Fruit fly (Drosophila melanogaster) whole organism, embryonic: Measurements from ENCODE around the gene Root.

Source experiments
- ATbp ChIP-seq: fragments of 200-800 bp; sonication (Bioruptor generic); optimal IDR thresholded peaks from 2 replicates; lab custom pipeline; 2017; ENCODE audit warnings: missing biosample characterization, mild to moderate bottlenecking, missing genetic modification characterization, missing genetic modification reagents
- Bdp1 ChIP-seq: fragments of 200-800 bp; sonication (Bioruptor generic); optimal IDR thresholded peaks from 3 replicates; lab custom pipeline; 2016; ENCODE audit warnings: missing biosample characterization, missing genetic modification characterization
- CG11085 ChIP-seq: fragments of 200-800 bp; sonication (Bioruptor generic); IDR thresholded peaks from 2 replicates; pipeline ENCODE4 v1.3.6; 2022; ENCODE audit warnings: missing biosample characterization, missing genetic modification characterization
- CG12236 ChIP-seq: fragments of 200-800 bp; sonication (Bioruptor generic); optimal IDR thresholded peaks from 2 replicates; lab custom pipeline; 2016; ENCODE audit warnings: missing biosample characterization, missing genetic modification characterization
- CG13424 ChIP-seq: fragments of 200-800 bp; sonication (Bioruptor generic); optimal IDR thresholded peaks from 2 replicates; lab custom pipeline; 2019; ENCODE audit warnings: missing biosample characterization, mild to moderate bottlenecking, missing genetic modification characterization, moderate library complexity
- CG13624 ChIP-seq: fragments of 200-800 bp; sonication (Bioruptor generic); optimal IDR thresholded peaks from 2 replicates; lab custom pipeline; 2016; ENCODE audit warnings: missing biosample characterization, missing genetic modification characterization
- CG14965 ChIP-seq: fragments of 200-800 bp; sonication (Bioruptor generic); optimal IDR thresholded peaks from 2 replicates; lab custom pipeline; 2016; ENCODE audit warnings: missing biosample characterization, missing genetic modification characterization, borderline replicate concordance
- CG15514 ChIP-seq: fragments of 200-800 bp; sonication (Bioruptor generic); optimal IDR thresholded peaks from 3 replicates; lab custom pipeline; 2017; ENCODE audit warnings: missing biosample characterization, missing genetic modification characterization, mild to moderate bottlenecking, moderate library complexity, missing genetic modification reagents
- CG16815 ChIP-seq: fragments of 200-800 bp; sonication (Bioruptor generic); optimal IDR thresholded peaks from 3 replicates; lab custom pipeline; 2017; ENCODE audit warnings: missing biosample characterization, mild to moderate bottlenecking, missing genetic modification characterization
- CG17186 ChIP-seq: fragments of 200-800 bp; sonication (Bioruptor generic); optimal IDR thresholded peaks from 3 replicates; lab custom pipeline; 2017; ENCODE audit warnings: missing biosample characterization, missing genetic modification reagents, missing genetic modification characterization
- CG17361 ChIP-seq: fragments of 200-800 bp; sonication (Bioruptor generic); IDR thresholded peaks from 3 replicates; pipeline ENCODE4 v1.3.6; 2022; ENCODE audit warnings: missing biosample characterization, missing genetic modification characterization
- CG18011 ChIP-seq: fragments of 200-800 bp; sonication (Bioruptor generic); optimal IDR thresholded peaks from 2 replicates; lab custom pipeline; 2017; ENCODE audit warnings: missing biosample characterization, missing genetic modification characterization, mild to moderate bottlenecking, moderate library complexity, missing genotype
- CG2120 ChIP-seq: fragments of 200-800 bp; sonication (Bioruptor generic); optimal IDR thresholded peaks from 3 replicates; lab custom pipeline; 2016; ENCODE audit warnings: missing biosample characterization, missing genetic modification characterization
- CG4360 ChIP-seq: fragments of 200-800 bp; sonication (Bioruptor generic); IDR thresholded peaks from 2 replicates; pipeline ENCODE4 v1.3.6; 2022; ENCODE audit warnings: missing biosample characterization, missing genetic modification characterization
- CG43689 ChIP-seq: fragments of 200-800 bp; sonication (Bioruptor generic); IDR thresholded peaks from 2 replicates; pipeline ENCODE4 v1.3.6; 2022; ENCODE audit warnings: missing biosample characterization, missing genetic modification characterization
- CG4617 ChIP-seq: fragments of 200-800 bp; sonication (Bioruptor generic); optimal IDR thresholded peaks from 3 replicates; lab custom pipeline; 2016; ENCODE audit warnings: missing biosample characterization, missing genetic modification characterization, borderline replicate concordance
- CG4820 ChIP-seq: fragments of 200-800 bp; sonication (Bioruptor generic); optimal IDR thresholded peaks from 3 replicates; lab custom pipeline; 2016; ENCODE audit warnings: missing biosample characterization, missing genetic modification characterization
- CG6272 ChIP-seq: fragments of 200-800 bp; sonication (Bioruptor generic); IDR thresholded peaks from 2 replicates; pipeline ENCODE4 v1.3.6; 2022; ENCODE audit warnings: missing biosample characterization, missing genetic modification characterization
- CG6791 ChIP-seq: fragments of 200-800 bp; sonication (Bioruptor generic); IDR thresholded peaks from 3 replicates; pipeline ENCODE4 v1.3.6; 2022; ENCODE audit warnings: missing biosample characterization, missing genetic modification characterization; ENCODE audit not compliant: partially characterized antibody
- CG8944 ChIP-seq: fragments of 200-800 bp; sonication (Bioruptor generic); optimal IDR thresholded peaks from 3 replicates; lab custom pipeline; 2016; ENCODE audit warnings: missing biosample characterization, missing genetic modification characterization
- E2f1 ChIP-seq: fragments of 200-800 bp; sonication (Bioruptor generic); IDR thresholded peaks from 2 replicates; pipeline ENCODE4 v1.3.6; 2022; ENCODE audit warnings: missing biosample characterization, missing genetic modification characterization
- Fer2 ChIP-seq: fragments of 200-800 bp; sonication (Bioruptor generic); optimal IDR thresholded peaks from 2 replicates; lab custom pipeline; 2018; ENCODE audit warnings: missing biosample characterization, mild to moderate bottlenecking, missing genetic modification characterization, moderate library complexity
- Gug ChIP-seq: fragments of 200-800 bp; sonication (Bioruptor generic); IDR thresholded peaks from 4 replicates; pipeline ENCODE4 v1.3.6; 2022; ENCODE audit warnings: missing biosample characterization, missing genetic modification characterization
- Hmr ChIP-seq: fragments of 200-800 bp; sonication (Bioruptor generic); optimal IDR thresholded peaks from 3 replicates; lab custom pipeline; 2017; ENCODE audit warnings: mild to moderate bottlenecking, missing biosample characterization, missing genetic modification reagents, missing genetic modification characterization
- Hmx ChIP-seq: fragments of 200-800 bp; sonication (Bioruptor generic); optimal IDR thresholded peaks from 2 replicates; lab custom pipeline; 2016; ENCODE audit warnings: missing biosample characterization, missing genetic modification characterization
- Lim3 ChIP-seq: fragments of 200-800 bp; sonication (Bioruptor generic); IDR thresholded peaks from 2 replicates; pipeline ENCODE4 v1.3.6; 2022; ENCODE audit warnings: missing biosample characterization, missing genetic modification characterization
- MTF-1 ChIP-seq: fragments of 200-800 bp; sonication (Bioruptor generic); optimal IDR thresholded peaks from 2 replicates; lab custom pipeline; 2018; ENCODE audit warnings: missing biosample characterization, mild to moderate bottlenecking, missing genetic modification characterization, borderline replicate concordance
- Optix ChIP-seq: fragments of 200-800 bp; sonication (Bioruptor generic); IDR thresholded peaks from 3 replicates; pipeline ENCODE4 v1.3.6; 2022; ENCODE audit warnings: missing biosample characterization, missing genetic modification characterization
- Rfx ChIP-seq: fragments of 200-800 bp; sonication (Bioruptor generic); IDR thresholded peaks from 2 replicates; pipeline ENCODE4 v1.3.6; 2022; ENCODE audit warnings: missing biosample characterization, missing genetic modification characterization
- Xbp1 ChIP-seq: fragments of 200-800 bp; sonication (Bioruptor generic); optimal IDR thresholded peaks from 3 replicates; lab custom pipeline; 2016; ENCODE audit warnings: missing biosample characterization, mild to moderate bottlenecking, missing genetic modification characterization
- Xrp1 ChIP-seq: fragments of 200-800 bp; sonication (Bioruptor generic); IDR thresholded peaks from 2 replicates; pipeline ENCODE4 v1.3.6; 2022; ENCODE audit warnings: missing biosample characterization, missing genetic modification characterization
- btn ChIP-seq: fragments of 200-800 bp; sonication (Bioruptor generic); optimal IDR thresholded peaks from 2 replicates; lab custom pipeline; 2016; ENCODE audit warnings: missing biosample characterization, missing genetic modification characterization
- crc ChIP-seq: fragments of 200-800 bp; sonication (Bioruptor generic); optimal IDR thresholded peaks from 2 replicates; lab custom pipeline; 2016; ENCODE audit warnings: missing biosample characterization, missing genetic modification characterization
- dati ChIP-seq: fragments of 200-800 bp; sonication (Bioruptor generic); IDR thresholded peaks from 2 replicates; pipeline ENCODE4 v1.3.6; 2022; ENCODE audit warnings: missing biosample characterization, missing genetic modification characterization
- ind ChIP-seq: fragments of 200-800 bp; sonication (Bioruptor generic); optimal IDR thresholded peaks from 3 replicates; lab custom pipeline; 2016; ENCODE audit warnings: missing biosample characterization, missing genetic modification characterization
- jigr1 ChIP-seq: fragments of 200-800 bp; sonication (Bioruptor generic); IDR thresholded peaks from 3 replicates; pipeline ENCODE4 v1.3.6; 2022; ENCODE audit warnings: missing biosample characterization, missing genetic modification characterization
- jing ChIP-seq: fragments of 200-800 bp; sonication (Bioruptor generic); optimal IDR thresholded peaks from 2 replicates; lab custom pipeline; 2018; ENCODE audit warnings: missing biosample characterization, mild to moderate bottlenecking, missing genetic modification characterization
- nerfin-2 ChIP-seq: fragments of 200-800 bp; sonication (Bioruptor generic); IDR thresholded peaks from 2 replicates; pipeline ENCODE4 v1.3.6; 2022; ENCODE audit warnings: missing biosample characterization, missing genetic modification characterization; ENCODE audit not compliant: partially characterized antibody
- nmo ChIP-seq: fragments of 200-800 bp; sonication (Bioruptor generic); optimal IDR thresholded peaks from 2 replicates; lab custom pipeline; 2018; ENCODE audit warnings: missing biosample characterization, mild to moderate bottlenecking, missing genetic modification characterization, moderate library complexity
- nom ChIP-seq: fragments of 200-800 bp; sonication (Bioruptor generic); optimal IDR thresholded peaks from 2 replicates; lab custom pipeline; 2017; ENCODE audit warnings: missing biosample characterization, missing genetic modification characterization, mild to moderate bottlenecking, moderate library complexity, missing genetic modification reagents
- peb ChIP-seq: fragments of 200-800 bp; sonication (Bioruptor generic); IDR thresholded peaks from 2 replicates; pipeline ENCODE4 v1.3.6; 2022; ENCODE audit warnings: missing biosample characterization, missing genetic modification characterization
- pfk ChIP-seq: fragments of 200-800 bp; sonication (Bioruptor generic); optimal IDR thresholded peaks from 2 replicates; lab custom pipeline; 2018; ENCODE audit warnings: missing biosample characterization, mild to moderate bottlenecking, missing genetic modification characterization, moderate library complexity
- psq ChIP-seq: fragments of 200-800 bp; sonication (Bioruptor generic); optimal IDR thresholded peaks from 2 replicates; lab custom pipeline; 2017; ENCODE audit warnings: missing biosample characterization, missing genetic modification characterization
- ranshi ChIP-seq: fragments of 200-800 bp; sonication (Bioruptor generic); IDR thresholded peaks from 2 replicates; pipeline ENCODE4 v1.3.6; 2022; ENCODE audit warnings: missing biosample characterization, missing genetic modification characterization
- sc ChIP-seq, 3 experiments: fragments of >200 bp in 2 of 3; fragments of 200-800 bp in 1 of 3; sonication (Bioruptor generic) in 1 of 3; optimal IDR thresholded peaks; 2 replicates in 2 of 3; 3 replicates in 1 of 3; lab custom pipeline; 2017; ENCODE audit warnings: mild to moderate bottlenecking in 1 of 3, missing biosample characterization in 1 of 3, missing genetic modification characterization in 1 of 3, missing genetic modification reagents in 1 of 3
- tup ChIP-seq: fragments of 200-800 bp; sonication (Bioruptor generic); optimal IDR thresholded peaks from 2 replicates; lab custom pipeline; 2016; ENCODE audit warnings: missing biosample characterization, mild to moderate bottlenecking, missing genetic modification characterization, moderate library complexity
- zfh1 ChIP-seq: fragments of 200-800 bp; sonication (Bioruptor generic); IDR thresholded peaks from 3 replicates; pipeline ENCODE4 v1.3.6; 2022; ENCODE audit warnings: missing biosample characterization, missing genetic modification characterization
- zfh2 ChIP-seq: fragments of 200-800 bp; sonication (Bioruptor generic); optimal IDR thresholded peaks from 2 replicates; lab custom pipeline; 2016; ENCODE audit warnings: missing biosample characterization, missing genetic modification characterization

Root gene

dm6 chr3R:24112320-24113069 lies 591 bp upstream of the Root start, which contains the start of gene CG13605 (continued):
- peak; percentile 23 for TF ChIP-seq psq (GFP tag; lab: Kevin White, UChicago)
- no peak for TF ChIP-seq MTF-1 (GFP tag; lab: Kevin White, UChicago)
- TF ChIP-seq Rfx (GFP tag; lab: Robert Waterston, UW): peak; percentile 85
- peak; percentile 13 for TF ChIP-seq crc (GFP tag; lab: Kevin White, UChicago)
- peak; percentile 50; the same call in 1 of the 3 replicates for TF ChIP-seq zfh1 (GFP tag; lab: Robert Waterston, UW)
- TF ChIP-seq CG6791 (GFP tag; lab: Robert Waterston, UW): peak; percentile 48; the same call in 2 of the 3 replicates
- no peak for TF ChIP-seq CG17186 (GFP tag; lab: Kevin White, UChicago)
- TF ChIP-seq CG4617 (GFP tag; lab: Kevin White, UChicago): peak; percentile 80
- TF ChIP-seq Fer2 (tag; lab: Kevin White, UChicago): peak; percentile 26
- peak; percentile 37; the same call in 1 of the 2 replicates for TF ChIP-seq E2f1
- TF ChIP-seq CG12236 (GFP tag; lab: Kevin White, UChicago): no peak
- TF ChIP-seq Optix: peak; percentile 47; the same call in 1 of the 3 replicates
- peak; percentile 80 for TF ChIP-seq CG15514 (GFP tag; lab: Kevin White, UChicago)
- no peak for TF ChIP-seq nerfin-2
- peak; percentile 84 for TF ChIP-seq Hmr (GFP tag; lab: Kevin White, UChicago)
- peak; percentile 97 for TF ChIP-seq Bdp1
- no peak for TF ChIP-seq CG4360
- TF ChIP-seq CG2120 (GFP tag; lab: Kevin White, UChicago): peak; percentile 84
- TF ChIP-seq CG43689 (GFP tag; lab: Robert Waterston, UW): 0 out of 2 replicates have a peak, but pooled peaks have one; percentile 16
- TF ChIP-seq pfk (GFP tag; lab: Kevin White, UChicago): no peak
- TF ChIP-seq CG11085: 0 out of 2 replicates have a peak, but pooled peaks have one; percentile 29
- no peak for TF ChIP-seq btn (GFP tag; lab: Kevin White, UChicago)
- peak; percentile 36 for TF ChIP-seq Hmx
- TF ChIP-seq ATbp (GFP tag; lab: Kevin White, UChicago): peak; percentile 78
- peak; percentile 76 for TF ChIP-seq ind
- TF ChIP-seq sc (optimal IDR thresholded peaks at IDR 0.05; lab: Kevin White, UChicago): no peak
- peak; percentile 58 for TF ChIP-seq sc (GFP tag; optimal IDR thresholded peaks at IDR 0.05; lab: Kevin White, UChicago)
- peak; percentile 76 for TF ChIP-seq Xrp1 (GFP tag; lab: Robert Waterston, UW)
- no peak for TF ChIP-seq peb (GFP tag; lab: Robert Waterston, UW)
- TF ChIP-seq jigr1 (GFP tag; lab: Robert Waterston, UW): no peak
- peak; percentile 58; the same call in 1 of the 2 replicates for TF ChIP-seq ranshi (GFP tag; lab: Robert Waterston, UW)
- TF ChIP-seq Xbp1 (GFP tag; lab: Kevin White, UChicago): peak; percentile 79
- TF ChIP-seq Gug (GFP tag; lab: Robert Waterston, UW): peak; percentile 61; the same call in 2 of the 4 replicates
- TF ChIP-seq CG17361 (GFP tag; lab: Robert Waterston, UW): peak; percentile 66; the same call in 1 of the 3 replicates
- TF ChIP-seq CG6272 (GFP tag; lab: Robert Waterston, UW): peak; percentile 49; the same call in 1 of the 2 replicates
- peak; percentile 90 for TF ChIP-seq nom (GFP tag; lab: Kevin White, UChicago)
- TF ChIP-seq CG13424 (tag; lab: Kevin White, UChicago): peak; percentile 72
- TF ChIP-seq Lim3 (GFP tag; lab: Robert Waterston, UW): no peak
- TF ChIP-seq CG4820 (GFP tag; lab: Kevin White, UChicago): peak; percentile 52
- TF ChIP-seq CG18011 (GFP tag; lab: Kevin White, UChicago): peak; percentile 55
- 0 out of 2 replicates have a peak, but pooled peaks have one; percentile 42 for TF ChIP-seq dati (GFP tag; lab: Robert Waterston, UW)
- peak; percentile 0 for TF ChIP-seq CG8944 (GFP tag; lab: Kevin White, UChicago)
- TF ChIP-seq nmo (GFP tag; lab: Kevin White, UChicago): peak; percentile 57
- TF ChIP-seq CG14965: no peak
- peak; percentile 68 for TF ChIP-seq zfh2 (GFP tag; lab: Kevin White, UChicago)
- TF ChIP-seq tup (GFP tag; lab: Kevin White, UChicago): no peak
- peak; percentile 6 for TF ChIP-seq jing (GFP tag; lab: Kevin White, UChicago)
- peak; percentile 55 for TF ChIP-seq CG13624 (GFP tag; lab: Kevin White, UChicago)
- peak; percentile 23 for TF ChIP-seq CG16815 (GFP tag; lab: Kevin White, UChicago)
